Worm (Caenorhabditis elegans): Measurements from ENCODE around the gene sfxn-1.1.

sfxn-1.1 gene

DNA sequence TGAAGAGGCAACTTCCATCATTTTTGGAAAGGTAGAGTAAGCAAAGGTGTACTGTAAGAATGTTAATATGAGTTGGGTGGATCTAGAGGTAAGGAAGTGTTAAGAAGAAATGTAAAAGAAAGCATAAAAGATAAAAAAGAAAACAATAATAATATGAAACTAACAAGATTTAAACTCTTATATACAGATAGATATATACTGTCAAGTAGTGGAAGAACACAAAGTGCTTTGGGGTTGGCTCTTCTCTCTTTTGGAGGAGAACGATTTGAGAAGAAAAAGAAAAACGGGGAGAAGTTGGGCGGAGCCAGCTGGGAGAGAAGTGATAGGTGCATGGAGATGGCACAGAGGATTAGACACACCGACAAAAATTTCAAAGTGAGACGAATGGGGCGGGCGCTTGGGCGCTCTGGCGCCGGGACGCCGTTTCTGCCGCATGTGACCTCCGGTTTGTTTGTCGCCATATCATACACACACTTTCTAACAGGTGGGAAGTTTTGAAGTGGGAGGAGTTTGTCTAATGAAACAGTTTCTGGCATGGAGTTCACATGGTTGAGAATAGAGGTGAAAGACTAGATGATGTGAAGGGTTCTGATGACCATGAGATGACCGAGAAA lies 31.2 kb downstream of the sfxn-1.1 start, which contains the start of gene T19H5.4 (continued):
- TF ChIP-seq mef-2 (tag; optimal IDR thresholded peaks at IDR 0.05) (no peak), hpl-2 (GFP tag; optimal IDR thresholded peaks at IDR 0.05) (no peak), egl-27 (tag; optimal IDR thresholded peaks at IDR 0.05) (peak in 1 of 2 experiments; percentile 20), nhr-84 (tag; optimal IDR thresholded peaks at IDR 0.05) (no peak), dsc-1 (tag; optimal IDR thresholded peaks at IDR 0.05) (no peak), tlp-1 (tag; optimal IDR thresholded peaks at IDR 0.05) (no peak), alr-1 (tag; optimal IDR thresholded peaks at IDR 0.05; ENCODE audit: borderline replicate concordance) (no peak), isw-1 (GFP tag; IDR thresholded peaks at IDR 0.05) (no peak), fkh-10 (GFP tag; optimal IDR thresholded peaks at IDR 0.05) (no peak), lin-39 (tag; optimal IDR thresholded peaks at IDR 0.05) (no peak), mep-1 (tag; optimal IDR thresholded peaks at IDR 0.05) (no peak), F16B12.6 (tag; optimal IDR thresholded peaks at IDR 0.05) (no peak), egl-13 (tag; optimal IDR thresholded peaks at IDR 0.05) (no peak), nhr-12 (tag; optimal IDR thresholded peaks at IDR 0.05) (no peak), vab-15 (tag; optimal IDR thresholded peaks at IDR 0.05) (no peak), nhr-11 (tag; optimal IDR thresholded peaks at IDR 0.05) (no peak), efl-1 (optimal IDR thresholded peaks at IDR 0.05) (peak; percentile 8 to 11), efl-1 (GFP tag; optimal IDR thresholded peaks at IDR 0.05 in 1 of 2) (peak in 1 of 2 experiments; percentile 90), lin-13 (GFP tag; optimal IDR thresholded peaks at IDR 0.05) (peak; percentile 44), unc-62 (GFP tag; optimal IDR thresholded peaks at IDR 0.05) (no peak), sptf-1 (tag; optimal IDR thresholded peaks at IDR 0.05) (no peak), zip-4 (GFP tag; optimal IDR thresholded peaks at IDR 0.05) (no peak), elt-2 (tag; optimal IDR thresholded peaks at IDR 0.05) (peak; percentile 65), ceh-90 (tag; optimal IDR thresholded peaks at IDR 0.05) (no peak), fkh-4 (tag; optimal IDR thresholded peaks at IDR 0.05; ENCODE audit: borderline replicate concordance) (no peak), hlh-4 (tag; optimal IDR thresholded peaks at IDR 0.05) (no peak), zag-1 (tag; optimal IDR thresholded peaks at IDR 0.05) (no peak), tbx-2 (tag; optimal IDR thresholded peaks at IDR 0.05) (peak; percentile 76), unc-86 (tag; optimal IDR thresholded peaks at IDR 0.05) (no peak), elt-3 (tag; optimal IDR thresholded peaks at IDR 0.05) (peak in 4 of 6 experiments; percentile 45 to 68 (median 60)), nhr-19 (GFP tag; conservative IDR thresholded peaks at IDR 0.05) (peak; percentile 61), pag-3 (tag; optimal IDR thresholded peaks at IDR 0.05; ENCODE audit: borderline replicate concordance, insufficient read depth) (no peak)

DNA sequence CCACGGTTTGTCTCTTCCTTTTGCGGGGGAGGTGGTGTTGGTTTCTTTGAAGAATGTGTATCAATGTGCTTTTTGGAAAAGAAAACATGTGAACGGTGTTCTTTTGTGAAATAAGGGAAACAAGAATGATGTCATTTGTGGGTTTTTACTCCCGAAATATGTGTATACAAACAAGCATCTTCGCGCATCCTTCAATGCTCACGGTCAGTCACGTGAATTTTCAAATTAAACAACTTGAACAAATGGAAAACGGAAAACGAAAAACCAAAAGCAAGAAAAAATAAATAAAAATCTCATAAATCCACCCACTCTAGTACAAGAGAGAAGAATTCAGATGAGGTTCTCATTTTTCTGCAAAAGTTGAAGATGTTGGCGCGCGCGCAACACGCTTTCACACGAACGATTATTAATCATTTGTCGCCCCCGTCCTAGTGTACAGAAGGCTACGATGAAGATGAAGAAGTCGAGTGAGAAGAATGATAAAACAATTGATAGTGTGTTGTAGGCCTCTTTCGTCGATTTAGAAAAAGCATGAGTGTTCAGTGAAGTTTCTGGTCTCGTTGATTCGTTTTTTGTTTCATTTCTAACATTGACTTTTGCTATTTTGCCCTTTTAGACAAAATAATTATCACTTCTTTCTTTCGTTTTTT lies 33.5 kb downstream of the sfxn-1.1 start:
- TF ChIP-seq unc-62 (GFP tag; optimal IDR thresholded peaks at IDR 0.05) (no peak), aly-2 (tag; optimal IDR thresholded peaks at IDR 0.05) (no peak), tbx-2 (tag; optimal IDR thresholded peaks at IDR 0.05) (peak; percentile 22), Y116A8C.19 (tag; optimal IDR thresholded peaks at IDR 0.05; ENCODE audit: borderline replicate concordance) (no peak), mab-9 (GFP tag; IDR thresholded peaks at IDR 0.05) (no peak), fkh-10 (GFP tag; optimal IDR thresholded peaks at IDR 0.05) (no peak), nhr-71 (tag; optimal IDR thresholded peaks at IDR 0.05) (peak; percentile 12), isw-1 (GFP tag; IDR thresholded peaks at IDR 0.05) (no peak), ama-1 (optimal IDR thresholded peaks at IDR 0.05) (no peak), lin-14 (GFP tag; optimal IDR thresholded peaks at IDR 0.05) (peak; percentile 59), blmp-1 (tag; optimal IDR thresholded peaks at IDR 0.05) (peak; percentile 45), lin-39 (tag; optimal IDR thresholded peaks at IDR 0.05) (no peak), sox-4 (tag; optimal IDR thresholded peaks at IDR 0.05) (no peak), ztf-11 (tag; optimal IDR thresholded peaks at IDR 0.05) (no peak), nhr-77 (tag; optimal IDR thresholded peaks at IDR 0.05) (no peak)
